Worm (Caenorhabditis elegans) whole organism, dauer: Measurements from ENCODE around the gene abu-12.

Experiments
- unc-62 ChIP-seq: sonication (generic microtip); optimal IDR thresholded peaks from 2 replicates; lab custom pipeline; 2017; ENCODE audit warnings: missing biosample characterization, missing genetic modification reagents, missing genetic modification characterization

abu-12 gene

ce11 chrX:457139-457802 is at the start of gene abu-12:
Gene abu-12 (minus strand): TSS chrX:457610.
- TF ChIP-seq unc-62 (GFP tag; lab: Kevin White, UChicago), result no peak

ce11 chrX:506848-507247 is 49.4 kb upstream of the abu-12 start, which contains the start of gene B0310.2:
Gene B0310.2 (minus strand): TSS chrX:506948.
- TF ChIP-seq unc-62 (GFP tag; lab: Kevin White, UChicago), result no peak

- no peak for TF ChIP-seq unc-62 (GFP tag; lab: Kevin White, UChicago)
These were observed 47.6 kb upstream of the abu-12 start for ce11 chrX:505014-505413.

ce11 chrX:504046-504843 is 46.8 kb upstream of the abu-12 start:
- no peak for TF ChIP-seq unc-62 (GFP tag; lab: Kevin White, UChicago)

ce11 chrX:498640-499039 is 41.2 kb upstream of the abu-12 start:
- no peak for TF ChIP-seq unc-62 (GFP tag; lab: Kevin White, UChicago)

- TF ChIP-seq unc-62 (GFP tag; lab: Kevin White, UChicago), result no peak
These were observed 39.4 kb upstream of the abu-12 start for ce11 chrX:496795-497194.

ce11 chrX:492919-493318 is 35.5 kb upstream of the abu-12 start, which contains the start of gene B0310.1:
Gene B0310.1 (plus strand): TSS chrX:493228.
- TF ChIP-seq unc-62 (GFP tag; lab: Kevin White, UChicago), result no peak

- TF ChIP-seq unc-62 (GFP tag; lab: Kevin White, UChicago), result no peak
These were observed 32.3 kb upstream of the abu-12 start, which contains the start of gene egl-17 for ce11 chrX:489635-490105. Gene egl-17 (plus strand): TSS chrX:489685.

ce11 chrX:487669-488068 is 30.3 kb upstream of the abu-12 start:
- no peak for TF ChIP-seq unc-62 (GFP tag; lab: Kevin White, UChicago)

- TF ChIP-seq unc-62 (GFP tag; lab: Kevin White, UChicago), result no peak
These were observed 23.7 kb upstream of the abu-12 start, which contains the start of gene che-2 for ce11 chrX:481150-481549. Gene che-2 (plus strand): TSS chrX:481450.

ce11 chrX:476261-476660 is 18.9 kb upstream of the abu-12 start, which contains the start of gene F38G1.3:
Gene F38G1.3 (plus strand): TSS chrX:476561.
- TF ChIP-seq unc-62 (GFP tag; lab: Kevin White, UChicago), result no peak

- no peak for TF ChIP-seq unc-62 (GFP tag; lab: Kevin White, UChicago)
These were observed 10.0 kb upstream of the abu-12 start for ce11 chrX:467338-467823.

- no peak for TF ChIP-seq unc-62 (GFP tag; lab: Kevin White, UChicago)
These were observed 4.2 kb upstream of the abu-12 start for ce11 chrX:461623-462022.

ce11 chrX:460351-460750 is 2.9 kb upstream of the abu-12 start, which contains the start of gene aagr-4:
Gene aagr-4 (plus strand): TSS chrX:460651.
- TF ChIP-seq unc-62 (GFP tag; lab: Kevin White, UChicago), result no peak

ce11 chrX:459316-459715 is 1.9 kb upstream of the abu-12 start:
- TF ChIP-seq unc-62 (GFP tag; lab: Kevin White, UChicago), result no peak

ce11 chrX:449820-450219 is 7.6 kb downstream of the abu-12 start, which contains the start of gene F52D1.2:
Gene F52D1.2 (minus strand): TSS chrX:450212.
- TF ChIP-seq unc-62 (GFP tag; lab: Kevin White, UChicago), result no peak
